Fruit fly (Drosophila melanogaster): ENCODE results near the gene Or98b.
A peak's percentile ranks its signal among the peaks of the same experiment; 100 is the strongest.

The Or98b gene

DNA sequence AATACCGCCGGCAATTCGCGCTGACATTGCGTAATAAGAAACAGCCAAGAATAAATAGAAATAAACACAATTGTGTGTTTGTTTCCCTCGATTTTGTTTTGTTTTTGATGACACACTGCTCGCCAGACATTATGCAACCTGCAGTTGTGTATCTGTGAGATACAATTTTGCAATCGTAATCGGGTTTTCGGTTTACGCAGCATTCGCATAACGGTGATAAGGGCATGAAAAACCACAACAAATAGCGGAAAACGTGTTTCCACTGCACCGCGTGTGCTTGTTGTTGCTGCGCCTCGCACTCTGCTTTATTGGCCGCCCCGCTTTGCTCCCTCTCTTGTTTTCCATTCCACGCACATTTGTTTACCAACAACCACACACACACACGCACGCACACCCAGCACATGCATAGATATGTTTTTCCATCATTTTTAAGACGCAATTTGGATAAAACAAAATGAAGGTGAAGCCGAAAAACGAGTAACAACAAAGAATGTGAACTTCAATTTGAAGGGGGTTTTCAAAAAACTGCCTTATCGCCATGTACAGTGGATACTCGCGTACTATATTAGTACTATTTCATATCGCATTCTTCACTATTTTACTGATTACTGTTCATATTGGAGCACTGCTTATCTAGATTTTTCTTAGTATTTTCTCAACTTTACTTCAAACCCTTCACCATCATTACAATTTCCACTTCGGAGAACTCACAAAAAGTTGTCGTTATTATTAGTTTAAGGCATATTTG is 19.2 kb upstream of the Or98b start:
- TF ChIP-seq row (GFP tag; IDR thresholded peaks at IDR 0.05), result peak; percentile 7; the same call in 1 of the 3 replicates
- TF ChIP-seq CG2678 (tag; optimal IDR thresholded peaks at IDR 0.05), result peak; percentile 26
- TF ChIP-seq grau (tag; optimal IDR thresholded peaks at IDR 0.05), result peak; percentile 89
- peak; percentile 94 for TF ChIP-seq psq (GFP tag; optimal IDR thresholded peaks at IDR 0.05)
- TF ChIP-seq twi (tag; optimal IDR thresholded peaks at IDR 0.05), result peak; percentile 9
- TF ChIP-seq CG2120 (GFP tag; optimal IDR thresholded peaks at IDR 0.05), result peak; percentile 23
- TF ChIP-seq Med (GFP tag), result peak; percentile 71
- peak; percentile 44; the same call in 1 of the 2 replicates for TF ChIP-seq crol (GFP tag; IDR thresholded peaks at IDR 0.05)
- TF ChIP-seq crc (GFP tag; optimal IDR thresholded peaks at IDR 0.05), result no peak
- TF ChIP-seq grn (GFP tag; optimal IDR thresholded peaks at IDR 0.05), result peak; percentile 18
- peak; percentile 85 for TF ChIP-seq sd (tag; optimal IDR thresholded peaks at IDR 0.05)
- TF ChIP-seq Hmr (GFP tag; optimal IDR thresholded peaks at IDR 0.05), result peak; percentile 17
- peak; percentile 16 for TF ChIP-seq CG11504 (tag; optimal IDR thresholded peaks at IDR 0.05)
- TF ChIP-seq mirr (GFP tag; optimal IDR thresholded peaks at IDR 0.05), result peak; percentile 47
- no peak for TF ChIP-seq CG8290 (GFP tag; optimal IDR thresholded peaks at IDR 0.05)
- peak in 1 of 2 experiments; percentile 31 for TF ChIP-seq CG8290 (tag; optimal IDR thresholded peaks at IDR 0.05)
- TF ChIP-seq CG2199 (GFP tag; IDR thresholded peaks at IDR 0.05), result peak; percentile 77; the same call in 1 of the 3 replicates
- peak; percentile 51 for TF ChIP-seq sens (GFP tag)
- no peak for TF ChIP-seq peb (GFP tag; IDR thresholded peaks at IDR 0.05)
- peak; percentile 79 for TF ChIP-seq cg (GFP tag; optimal IDR thresholded peaks at IDR 0.05)
- peak; percentile 3 for TF ChIP-seq CG17568 (GFP tag; optimal IDR thresholded peaks at IDR 0.05)
- TF ChIP-seq bsh (GFP tag; optimal IDR thresholded peaks at IDR 0.05), result no peak
- no peak for TF ChIP-seq CG7963 (GFP tag; IDR thresholded peaks at IDR 0.05; ENCODE audit: partially characterized antibody)
- TF ChIP-seq exex (tag; optimal IDR thresholded peaks at IDR 0.05), result peak; percentile 13
- 0 out of 2 replicates have a peak, but pooled peaks have one; percentile 31 for TF ChIP-seq Rfx (GFP tag; IDR thresholded peaks at IDR 0.05)
- TF ChIP-seq CG10321 (GFP tag; IDR thresholded peaks at IDR 0.05), result no peak
- TF ChIP-seq CG9817 (tag; optimal IDR thresholded peaks at IDR 0.05), result no peak
- TF ChIP-seq CG15479 (GFP tag; optimal IDR thresholded peaks at IDR 0.05), result peak; percentile 83
- TF ChIP-seq pros (GFP tag; optimal IDR thresholded peaks at IDR 0.05), result peak; percentile 6
- TF ChIP-seq gem (tag; optimal IDR thresholded peaks at IDR 0.05), result peak; percentile 28
- TF ChIP-seq dan (GFP tag; IDR thresholded peaks at IDR 0.05), result no peak
- TF ChIP-seq CG10431 (GFP tag; optimal IDR thresholded peaks at IDR 0.05), result no peak
- peak in 1 of 2 experiments; percentile 98 for TF ChIP-seq Pdp1 (GFP tag; optimal IDR thresholded peaks at IDR 0.05)
- peak in 1 of 2 experiments; percentile 8 for TF ChIP-seq Trl (optimal IDR thresholded peaks at IDR 0.05)
- no peak for TF ChIP-seq Trl (GFP tag; optimal IDR thresholded peaks at IDR 0.05)
- 0 out of 3 replicates have a peak, but pooled peaks have one; percentile 35 for TF ChIP-seq Dbx (GFP tag; IDR thresholded peaks at IDR 0.05)
- TF ChIP-seq CG4360 (GFP tag; IDR thresholded peaks at IDR 0.05), result peak; percentile 79
- TF ChIP-seq CG12769 (tag; optimal IDR thresholded peaks at IDR 0.05), result peak; percentile 49
- TF ChIP-seq PHDP (tag; optimal IDR thresholded peaks at IDR 0.05), result peak; percentile 15
- no peak for TF ChIP-seq CG7745 (tag; optimal IDR thresholded peaks at IDR 0.05)
- peak; percentile 3 for TF ChIP-seq dm (GFP tag; optimal IDR thresholded peaks at IDR 0.05)
- TF ChIP-seq ci (GFP tag; IDR thresholded peaks at IDR 0.05), result peak; percentile 46; the same call in 1 of the 3 replicates
- peak; percentile 8 for TF ChIP-seq sug (tag; optimal IDR thresholded peaks at IDR 0.05)
- TF ChIP-seq chinmo (GFP tag; IDR thresholded peaks at IDR 0.05; ENCODE audit: partially characterized antibody), result peak; percentile 91
- TF ChIP-seq kni (GFP tag; optimal IDR thresholded peaks at IDR 0.05), result peak; percentile 37
- peak; percentile 79 for TF ChIP-seq CG13624 (GFP tag; optimal IDR thresholded peaks at IDR 0.05)
- no peak for TF ChIP-seq Sin3A (optimal IDR thresholded peaks at IDR 0.05)
